Worm (Caenorhabditis elegans): ENCODE measurements around the gene sre-31.

Gene sre-31

ce11 chrII:12362262-12362661 is 46.4 kb downstream of the sre-31 start:
- TF ChIP-seq fos-1 (tag; optimal IDR thresholded peaks at IDR 0.05), result no peak
- TF ChIP-seq eor-1 (tag; optimal IDR thresholded peaks at IDR 0.05), result no peak
- TF ChIP-seq nhr-11 (tag; optimal IDR thresholded peaks at IDR 0.05), result no peak
- TF ChIP-seq nfya-1 (tag; optimal IDR thresholded peaks at IDR 0.05; ENCODE audit: insufficient read depth), result no peak
- no peak for TF ChIP-seq zag-1 (tag; optimal IDR thresholded peaks at IDR 0.05)
- no peak for TF ChIP-seq nhr-23 (tag; optimal IDR thresholded peaks at IDR 0.05)
- TF ChIP-seq egl-27 (tag; optimal IDR thresholded peaks at IDR 0.05), result no peak
- no peak for TF ChIP-seq R02D3.7 (tag; optimal IDR thresholded peaks at IDR 0.05)
- no peak for TF ChIP-seq nhr-76 (tag; optimal IDR thresholded peaks at IDR 0.05)
- no peak for TF ChIP-seq nhr-67 (tag; optimal IDR thresholded peaks at IDR 0.05)
- TF ChIP-seq elt-1 (tag; optimal IDR thresholded peaks at IDR 0.05), result no peak
- TF ChIP-seq daf-12 (tag; optimal IDR thresholded peaks at IDR 0.05), result no peak
- no peak for TF ChIP-seq ceh-82 (tag; optimal IDR thresholded peaks at IDR 0.05)
- TF ChIP-seq jun-1 (tag; optimal IDR thresholded peaks at IDR 0.05), result no peak
- TF ChIP-seq ceh-16 (tag; optimal IDR thresholded peaks at IDR 0.05), result no peak
- TF ChIP-seq nhr-12 (tag; optimal IDR thresholded peaks at IDR 0.05), result no peak
- no peak for TF ChIP-seq nhr-77 (tag; optimal IDR thresholded peaks at IDR 0.05)
- TF ChIP-seq pha-4 (tag; optimal IDR thresholded peaks at IDR 0.05), result no peak
- TF ChIP-seq ZK546.5 (tag; optimal IDR thresholded peaks at IDR 0.05), result no peak
